Fruit fly (Drosophila melanogaster): ENCODE measurements around the gene Mat89Ba.

DNA sequence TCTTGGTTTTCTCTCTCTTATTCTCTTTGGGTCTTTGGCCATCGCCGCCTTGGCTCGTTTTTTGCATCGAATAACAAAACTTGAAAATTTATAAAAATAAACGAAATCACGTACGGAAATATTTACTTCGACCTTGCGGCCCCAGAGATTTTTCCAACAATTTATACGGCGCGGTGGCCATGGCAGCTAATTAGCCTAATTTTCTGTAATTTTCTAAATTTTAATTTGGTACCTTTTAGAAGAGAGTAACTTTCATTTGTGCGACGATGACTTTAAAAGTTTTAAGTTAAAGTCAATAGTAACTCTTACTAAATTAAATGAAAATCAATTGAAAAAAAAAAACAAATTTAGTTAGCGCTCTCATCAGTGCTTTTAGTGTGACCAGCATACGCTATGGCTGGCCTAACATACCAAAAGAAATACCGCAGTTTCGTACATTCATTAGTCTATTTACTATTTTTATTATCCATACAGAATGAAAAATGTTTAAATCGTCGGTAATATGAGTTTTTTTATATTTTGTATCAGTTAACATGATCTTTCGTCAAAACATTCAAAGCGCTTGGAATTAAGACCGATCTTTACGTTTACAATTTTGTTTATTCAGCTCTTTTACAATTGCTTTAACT, 1.4 kb upstream of the Mat89Ba start:
- TF ChIP-seq psq (optimal IDR thresholded peaks at IDR 0.05) (no peak), EcR (GFP tag; optimal IDR thresholded peaks at IDR 0.05) (no peak), pan (optimal IDR thresholded peaks at IDR 0.05) (no peak), CG8478 (optimal IDR thresholded peaks at IDR 0.05) (no peak)
